Fruit fly (Drosophila melanogaster) Kc167 (cell line): ENCODE data around the gene CG10650.

Source experiments
- h ChIP-seq: fragments of >200 bp; optimal IDR thresholded peaks from 3 replicates; lab custom pipeline; 2018; ENCODE audit warnings: missing external identifiers
- psq ChIP-seq: fragments of >200 bp; optimal IDR thresholded peaks from 2 replicates; lab custom pipeline; 2017; ENCODE audit warnings: missing external identifiers

dm6 chr2L:19014881-19015366 is 19.2 kb upstream of the CG10650 start:
- TF ChIP-seq psq (lab: Kevin White, UChicago): no peak
- TF ChIP-seq h (lab: Kevin White, UChicago): no peak
